Fruit fly (Drosophila melanogaster) whole organism, embryonic: ENCODE data around the gene CG14893.

Experiments
- BEAF-32 ChIP-seq: fragments of 200-800 bp; sonication (Bioruptor generic); optimal IDR thresholded peaks from 3 replicates; lab custom pipeline; 2017; ENCODE audit warnings: missing biosample characterization, missing genetic modification characterization, mild to moderate bottlenecking, moderate library complexity, missing genetic modification reagents
- CG10267 ChIP-seq: fragments of 200-800 bp; sonication (Bioruptor generic); optimal IDR thresholded peaks from 2 replicates; lab custom pipeline; 2018; ENCODE audit warnings: missing biosample characterization, mild to moderate bottlenecking, missing genetic modification characterization, moderate library complexity
- CG11247 ChIP-seq: fragments of 200-800 bp; sonication (Bioruptor generic); IDR thresholded peaks from 2 replicates; pipeline ENCODE4 v1.3.6; 2022; ENCODE audit warnings: missing biosample characterization, missing genetic modification characterization
- CG12659 ChIP-seq: fragments of 200-800 bp; sonication (Bioruptor generic); optimal IDR thresholded peaks from 3 replicates; lab custom pipeline; 2017; ENCODE audit warnings: mild to moderate bottlenecking, missing biosample characterization, missing genetic modification reagents, missing genetic modification characterization
- CG13287 ChIP-seq: fragments of 200-800 bp; sonication (Bioruptor generic); IDR thresholded peaks from 2 replicates; pipeline ENCODE4 v1.3.6; 2022; ENCODE audit warnings: missing biosample characterization, missing genetic modification characterization; ENCODE audit not compliant: partially characterized antibody
- CG13775 ChIP-seq: fragments of 200-800 bp; sonication (Bioruptor generic); optimal IDR thresholded peaks from 3 replicates; lab custom pipeline; 2017; ENCODE audit warnings: missing biosample characterization, mild to moderate bottlenecking, missing genetic modification characterization
- CG14710 ChIP-seq: fragments of 200-800 bp; sonication (Bioruptor generic); optimal IDR thresholded peaks from 3 replicates; lab custom pipeline; 2019; ENCODE audit warnings: missing biosample characterization, mild to moderate bottlenecking, missing genetic modification characterization, moderate library complexity
- CG15514 ChIP-seq: fragments of 200-800 bp; sonication (Bioruptor generic); optimal IDR thresholded peaks from 3 replicates; lab custom pipeline; 2017; ENCODE audit warnings: missing biosample characterization, missing genetic modification characterization, mild to moderate bottlenecking, moderate library complexity, missing genetic modification reagents
- CG16813 ChIP-seq: fragments of 200-800 bp; sonication (Bioruptor generic); IDR thresholded peaks from 3 replicates; pipeline ENCODE4 v1.3.6; 2022; ENCODE audit warnings: missing biosample characterization, missing genetic modification characterization; ENCODE audit not compliant: partially characterized antibody
- CG17186 ChIP-seq: fragments of 200-800 bp; sonication (Bioruptor generic); optimal IDR thresholded peaks from 3 replicates; lab custom pipeline; 2017; ENCODE audit warnings: missing biosample characterization, missing genetic modification reagents, missing genetic modification characterization
- CG18764 ChIP-seq: fragments of 200-800 bp; sonication (Bioruptor generic); optimal IDR thresholded peaks from 3 replicates; lab custom pipeline; 2016; ENCODE audit warnings: missing biosample characterization, missing genetic modification characterization
- CG2129 ChIP-seq: fragments of 200-800 bp; sonication (Bioruptor generic); IDR thresholded peaks from 2 replicates; pipeline ENCODE4 v1.3.6; 2022; ENCODE audit warnings: missing biosample characterization, missing genetic modification characterization; ENCODE audit not compliant: partially characterized antibody
- CG30020 ChIP-seq: fragments of 200-800 bp; optimal IDR thresholded peaks from 2 replicates; lab custom pipeline; 2019; ENCODE audit warnings: missing biosample characterization, mild to moderate bottlenecking, missing genetic modification characterization, moderate library complexity
- CG30403 ChIP-seq: fragments of 200-800 bp; sonication (Bioruptor generic); optimal IDR thresholded peaks from 3 replicates; lab custom pipeline; 2016; ENCODE audit warnings: missing biosample characterization, missing genetic modification characterization
- CG34224 ChIP-seq: fragments of 200-800 bp; sonication (Bioruptor generic); IDR thresholded peaks from 3 replicates; pipeline ENCODE4 v1.3.6; 2022; ENCODE audit warnings: missing biosample characterization, missing genetic modification characterization; ENCODE audit not compliant: partially characterized antibody
- CG3995 ChIP-seq: fragments of 200-800 bp; sonication (Bioruptor generic); optimal IDR thresholded peaks from 3 replicates; lab custom pipeline; 2016; ENCODE audit warnings: missing biosample characterization, missing genetic modification characterization
- CG4617 ChIP-seq: fragments of 200-800 bp; sonication (Bioruptor generic); optimal IDR thresholded peaks from 3 replicates; lab custom pipeline; 2016; ENCODE audit warnings: missing biosample characterization, missing genetic modification characterization, borderline replicate concordance
- CG4854 ChIP-seq: fragments of 200-800 bp; sonication (Bioruptor generic); optimal IDR thresholded peaks from 2 replicates; lab custom pipeline; 2016; ENCODE audit warnings: missing biosample characterization, missing genetic modification characterization, inconsistent platforms
- CG6272 ChIP-seq: fragments of 200-800 bp; sonication (Bioruptor generic); IDR thresholded peaks from 2 replicates; pipeline ENCODE4 v1.3.6; 2022; ENCODE audit warnings: missing biosample characterization, missing genetic modification characterization
- CG6683 ChIP-seq: fragments of 200-800 bp; sonication (Bioruptor generic); optimal IDR thresholded peaks from 2 replicates; lab custom pipeline; 2017; ENCODE audit warnings: missing biosample characterization, mild to moderate bottlenecking, missing genetic modification characterization, missing genetic modification reagents
- CG7745 ChIP-seq: fragments of 200-800 bp; sonication (Bioruptor generic); optimal IDR thresholded peaks from 2 replicates; lab custom pipeline; 2018; ENCODE audit warnings: missing biosample characterization, mild to moderate bottlenecking, missing genetic modification characterization, moderate library complexity
- CG7839 ChIP-seq: fragments of 200-800 bp; sonication (Bioruptor generic); optimal IDR thresholded peaks from 3 replicates; lab custom pipeline; 2018; ENCODE audit warnings: missing biosample characterization, mild to moderate bottlenecking, missing genetic modification characterization, moderate library complexity
- CG9609 ChIP-seq: fragments of 200-800 bp; sonication (Bioruptor generic); optimal IDR thresholded peaks from 3 replicates; lab custom pipeline; 2016; ENCODE audit warnings: missing biosample characterization, missing genetic modification characterization
- D19A ChIP-seq: fragments of 200-800 bp; optimal IDR thresholded peaks from 3 replicates; lab custom pipeline; 2019; ENCODE audit warnings: missing biosample characterization, mild to moderate bottlenecking, missing genetic modification characterization, moderate library complexity
- Doc2 ChIP-seq: fragments of 200-800 bp; sonication (Bioruptor generic); IDR thresholded peaks from 2 replicates; pipeline ENCODE4 v1.3.6; 2022; ENCODE audit warnings: missing biosample characterization, missing genetic modification characterization
- ERR ChIP-seq: fragments of 200-800 bp; sonication (Bioruptor generic); optimal IDR thresholded peaks from 2 replicates; lab custom pipeline; 2016; ENCODE audit warnings: missing biosample characterization, missing genetic modification characterization
- GATAe ChIP-seq: fragments of 200-800 bp; sonication (Bioruptor generic); conservative IDR thresholded peaks from 2 replicates; pipeline ENCODE4 v1.3.6; 2022; ENCODE audit warnings: missing biosample characterization, missing genetic modification characterization
- HLH4C ChIP-seq: fragments of 200-800 bp; sonication (Bioruptor generic); IDR thresholded peaks from 3 replicates; pipeline ENCODE4 v1.3.6; 2022; ENCODE audit warnings: missing biosample characterization, missing genetic modification characterization; ENCODE audit not compliant: partially characterized antibody
- Rfx ChIP-seq: fragments of 200-800 bp; sonication (Bioruptor generic); IDR thresholded peaks from 2 replicates; pipeline ENCODE4 v1.3.6; 2022; ENCODE audit warnings: missing biosample characterization, missing genetic modification characterization
- Scr ChIP-seq: fragments of 200-800 bp; sonication (Bioruptor generic); IDR thresholded peaks from 2 replicates; pipeline ENCODE4 v1.3.6; 2022; ENCODE audit warnings: missing biosample characterization, missing genetic modification characterization; ENCODE audit not compliant: partially characterized antibody
- Trl ChIP-seq, 3 experiments: fragments of >200 bp in 2 of 3; fragments of 200-800 bp in 1 of 3; sonication (Bioruptor generic) in 1 of 3; optimal IDR thresholded peaks; 2 replicates in 1 of 3; 3 replicates in 2 of 3; lab custom pipeline; 2016 to 2017; ENCODE audit warnings: missing biosample characterization in 1 of 3, missing genetic modification characterization in 1 of 3
- al ChIP-seq: fragments of 200-800 bp; sonication (Bioruptor generic); IDR thresholded peaks from 2 replicates; pipeline ENCODE4 v1.3.6; 2022; ENCODE audit warnings: missing biosample characterization, missing genetic modification characterization
- br ChIP-seq: fragments of >200 bp; optimal IDR thresholded peaks from 2 replicates; lab custom pipeline; 2017
- cad ChIP-seq: fragments of >200 bp; optimal IDR thresholded peaks from 2 replicates; lab custom pipeline; 2017; ENCODE audit warnings: missing biosample characterization, missing genetic modification characterization
- chm ChIP-seq: fragments of 200-800 bp; sonication (Bioruptor generic); IDR thresholded peaks from 2 replicates; pipeline ENCODE4 v1.3.6; 2022; ENCODE audit warnings: missing biosample characterization, missing genetic modification characterization
- dm ChIP-seq: fragments of 200-800 bp; sonication (Bioruptor generic); optimal IDR thresholded peaks from 3 replicates; lab custom pipeline; 2016; ENCODE audit warnings: missing biosample characterization, missing genetic modification characterization
- hb ChIP-seq: fragments of 200-800 bp; sonication (Bioruptor generic); IDR thresholded peaks from 3 replicates; pipeline ENCODE4 v1.3.6; 2022; ENCODE audit warnings: missing biosample characterization, missing genetic modification characterization; ENCODE audit not compliant: partially characterized antibody
- insv ChIP-seq, 2 experiments: fragments of 200-800 bp; sonication (Bioruptor generic); optimal IDR thresholded peaks; 3 replicates each; lab custom pipeline; 2016 to 2018; ENCODE audit warnings: missing biosample characterization in 2 of 2, missing genetic modification characterization in 2 of 2
- jumu ChIP-seq: fragments of 200-800 bp; sonication (Bioruptor generic); optimal IDR thresholded peaks from 3 replicates; lab custom pipeline; 2016; ENCODE audit warnings: missing biosample characterization, missing genetic modification characterization
- knrl ChIP-seq: fragments of 200-800 bp; sonication (Bioruptor generic); IDR thresholded peaks from 3 replicates; pipeline ENCODE4 v1.3.6; 2022; ENCODE audit warnings: missing biosample characterization, missing genetic modification characterization; ENCODE audit not compliant: partially characterized antibody
- lilli ChIP-seq: fragments of 200-800 bp; sonication (Bioruptor generic); optimal IDR thresholded peaks from 3 replicates; lab custom pipeline; 2016; ENCODE audit warnings: missing biosample characterization, missing genetic modification characterization
- onecut ChIP-seq: fragments of 200-800 bp; sonication (Bioruptor generic); IDR thresholded peaks from 2 replicates; pipeline ENCODE4 v1.3.6; 2022; ENCODE audit warnings: missing biosample characterization, missing genetic modification characterization
- otp ChIP-seq: fragments of 200-800 bp; sonication (Bioruptor generic); IDR thresholded peaks from 3 replicates; pipeline ENCODE4, ENCODE4 v1.3.6; 2022; ENCODE audit warnings: missing biosample characterization, missing genetic modification characterization
- pzg ChIP-seq: fragments of 200-800 bp; sonication (Bioruptor generic); optimal IDR thresholded peaks from 3 replicates; lab custom pipeline; 2018; ENCODE audit warnings: missing biosample characterization, mild to moderate bottlenecking, missing genetic modification characterization, moderate library complexity
- sima ChIP-seq: fragments of 200-800 bp; sonication (Bioruptor generic); optimal IDR thresholded peaks from 2 replicates; lab custom pipeline; 2016; ENCODE audit warnings: missing biosample characterization, missing genetic modification characterization
- stwl ChIP-seq: fragments of 200-800 bp; sonication (Bioruptor generic); optimal IDR thresholded peaks from 3 replicates; lab custom pipeline; 2018; ENCODE audit warnings: missing biosample characterization, mild to moderate bottlenecking, missing genetic modification characterization, moderate library complexity
- tin ChIP-seq: fragments of 200-800 bp; sonication (Bioruptor generic); optimal IDR thresholded peaks from 3 replicates; lab custom pipeline; 2016; ENCODE audit warnings: missing biosample characterization, missing genetic modification characterization
- trem ChIP-seq: fragments of 200-800 bp; optimal IDR thresholded peaks from 3 replicates; lab custom pipeline; 2019; ENCODE audit warnings: missing biosample characterization, mild to moderate bottlenecking, missing genetic modification characterization, moderate library complexity
- unc-4 ChIP-seq: fragments of 200-800 bp; sonication (Bioruptor generic); IDR thresholded peaks from 2 replicates; pipeline ENCODE4 v1.3.6; 2022; ENCODE audit warnings: missing biosample characterization, missing genetic modification characterization; ENCODE audit not compliant: partially characterized antibody
- zf30C ChIP-seq: fragments of 200-800 bp; sonication (Bioruptor generic); optimal IDR thresholded peaks from 3 replicates; lab custom pipeline; 2018; ENCODE audit warnings: missing biosample characterization, mild to moderate bottlenecking, missing genetic modification characterization

Gene CG14893

DNA sequence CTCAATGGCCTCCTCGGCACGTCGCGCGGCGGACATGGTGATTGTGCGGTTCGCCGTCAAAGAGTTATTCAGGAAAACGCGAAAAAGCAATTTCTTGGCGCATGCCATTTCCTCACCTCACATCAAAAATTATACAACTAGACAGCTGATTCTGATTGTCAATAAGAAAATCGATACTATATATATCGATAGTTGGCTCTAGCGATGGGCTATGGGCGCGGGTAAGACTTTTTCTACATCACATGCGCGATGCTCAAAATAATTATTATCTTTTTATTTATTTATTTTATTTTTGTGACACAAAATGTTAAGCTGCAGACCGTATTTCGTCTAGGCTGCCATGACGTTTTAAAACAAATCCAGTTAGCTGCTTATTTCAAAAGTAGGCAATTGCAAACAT lies 6.3 kb upstream of the CG14893 start, which contains the start of gene CG10340 (continued):
- TF ChIP-seq knrl = peak; percentile 85
- peak; percentile 65 for TF ChIP-seq hb (GFP tag; lab: Robert Waterston, UW)
- TF ChIP-seq unc-4 (GFP tag; lab: Robert Waterston, UW) = peak; percentile 85
- peak; percentile 71 for TF ChIP-seq onecut (GFP tag; lab: Robert Waterston, UW)
- TF ChIP-seq CG13775 = peak; percentile 31
- no peak for TF ChIP-seq chm (GFP tag; lab: Robert Waterston, UW)
- TF ChIP-seq CG15514 (GFP tag; lab: Kevin White, UChicago) = peak; percentile 38
- TF ChIP-seq CG34224 (GFP tag; lab: Robert Waterston, UW) = peak; percentile 84
- no peak for TF ChIP-seq zf30C (GFP tag; lab: Kevin White, UChicago)
- no peak for TF ChIP-seq CG4854 (GFP tag; lab: Kevin White, UChicago)
- TF ChIP-seq al (GFP tag; lab: Robert Waterston, UW) = 0 out of 2 replicates have a peak, but pooled peaks have one; percentile 7
- no peak for TF ChIP-seq GATAe
- TF ChIP-seq CG6272 (GFP tag; lab: Robert Waterston, UW) = no peak
- no peak for TF ChIP-seq Doc2 (GFP tag; lab: Robert Waterston, UW)
- TF ChIP-seq CG11247 (GFP tag; lab: Robert Waterston, UW) = no peak
- TF ChIP-seq CG17186 (GFP tag; lab: Kevin White, UChicago) = peak; percentile 69
- TF ChIP-seq CG14710 (tag; lab: Kevin White, UChicago) = peak; percentile 51
- TF ChIP-seq insv (GFP tag; optimal IDR thresholded peaks at IDR 0.05; lab: Kevin White, UChicago) = no peak
- peak; percentile 75 for TF ChIP-seq CG2129 (GFP tag; lab: Robert Waterston, UW)
- peak; percentile 3 for TF ChIP-seq CG18764 (GFP tag; lab: Kevin White, UChicago)
- TF ChIP-seq CG30020 (tag; lab: Kevin White, UChicago) = no peak
- no peak for TF ChIP-seq br (lab: Kevin White, UChicago)
- TF ChIP-seq pzg = peak; percentile 59
- no peak for TF ChIP-seq CG6683
- TF ChIP-seq lilli = peak; percentile 31
- TF ChIP-seq HLH4C (GFP tag; lab: Robert Waterston, UW) = peak; percentile 79
- peak; percentile 80 for TF ChIP-seq CG16813 (GFP tag; lab: Robert Waterston, UW)
- TF ChIP-seq Rfx = peak; percentile 65
- TF ChIP-seq jumu (GFP tag; lab: Kevin White, UChicago) = no peak
- TF ChIP-seq ERR (GFP tag; lab: Kevin White, UChicago) = no peak
- peak; percentile 83 for TF ChIP-seq Scr (GFP tag; lab: Robert Waterston, UW)
- no peak for TF ChIP-seq CG7839
- TF ChIP-seq trem (tag; lab: Kevin White, UChicago) = peak; percentile 47
- no peak for TF ChIP-seq cad (GFP tag; lab: Kevin White, UChicago)
- TF ChIP-seq CG3995 (GFP tag; lab: Kevin White, UChicago) = peak; percentile 60
- TF ChIP-seq CG30403 (GFP tag; lab: Kevin White, UChicago) = peak; percentile 9
- peak; percentile 81 for TF ChIP-seq BEAF-32
- TF ChIP-seq CG10267 (tag; lab: Kevin White, UChicago) = peak; percentile 17
- TF ChIP-seq dm = peak; percentile 41
- TF ChIP-seq CG4617 (GFP tag; lab: Kevin White, UChicago) = no peak
- TF ChIP-seq stwl (tag; lab: Kevin White, UChicago) = peak; percentile 67
- TF ChIP-seq sima = no peak
- TF ChIP-seq CG12659 (GFP tag; lab: Kevin White, UChicago) = peak; percentile 45
- TF ChIP-seq Trl (optimal IDR thresholded peaks at IDR 0.05; lab: Kevin White, UChicago) = no peak
- TF ChIP-seq Trl (GFP tag; optimal IDR thresholded peaks at IDR 0.05; lab: Kevin White, UChicago) = no peak
- TF ChIP-seq D19A (tag; lab: Kevin White, UChicago) = no peak
- TF ChIP-seq CG9609 (GFP tag; lab: Kevin White, UChicago) = no peak
- TF ChIP-seq otp = no peak
- peak; percentile 33 for TF ChIP-seq tin (GFP tag; lab: Kevin White, UChicago)
- TF ChIP-seq CG7745 (tag; lab: Kevin White, UChicago) = no peak
- TF ChIP-seq CG13287 = peak; percentile 87
